Worm (Caenorhabditis elegans): ENCODE data around the gene Y53F4B.11.

The Y53F4B.11 gene

ce11 chrII:15025599-15026164, 15.1 kb downstream of the Y53F4B.11 start, which contains the start of gene cmtr-1 (continued):
- TF ChIP-seq die-1 (tag; optimal IDR thresholded peaks at IDR 0.05) (peak; percentile 68), fkh-3 (tag; optimal IDR thresholded peaks at IDR 0.05) (peak; percentile 84), sdz-38 (tag; optimal IDR thresholded peaks at IDR 0.05) (no peak), ztf-6 (GFP tag; IDR thresholded peaks at IDR 0.05) (no peak), egl-18 (GFP tag; IDR thresholded peaks at IDR 0.05) (no peak), nhr-179 (tag; optimal IDR thresholded peaks at IDR 0.05) (peak; percentile 28), T07F8.4 (tag; optimal IDR thresholded peaks at IDR 0.05) (peak; percentile 64), mel-28 (tag; optimal IDR thresholded peaks at IDR 0.05; ENCODE audit: borderline replicate concordance) (peak; percentile 85), Y53G8AR.9 (GFP tag; conservative IDR thresholded peaks at IDR 0.05) (peak; percentile 91), Y67H2A.10 (GFP tag; conservative IDR thresholded peaks at IDR 0.05) (no peak), B0035.1 (tag; optimal IDR thresholded peaks at IDR 0.05) (peak; percentile 62), hlh-26 (GFP tag; conservative IDR thresholded peaks at IDR 0.05) (no peak), snpc-3.4 (tag; optimal IDR thresholded peaks at IDR 0.05) (peak; percentile 99), madf-3 (GFP tag; IDR thresholded peaks at IDR 0.05) (0 out of 2 replicates have a peak, but pooled peaks have one; percentile 56), mxl-1 (tag; optimal IDR thresholded peaks at IDR 0.05) (no peak), pbrm-1 (GFP tag; IDR thresholded peaks at IDR 0.05) (peak; percentile 99), T26A5.8 (tag; optimal IDR thresholded peaks at IDR 0.05) (peak; percentile 44), Y95B8A.8 (GFP tag; IDR thresholded peaks at IDR 0.05) (peak; percentile 76), F23B12.7 (tag; optimal IDR thresholded peaks at IDR 0.05; ENCODE audit: insufficient read depth) (peak; percentile 69), ztf-3 (GFP tag; optimal IDR thresholded peaks at IDR 0.05) (no peak), C17E4.6 (GFP tag; IDR thresholded peaks at IDR 0.05) (peak; percentile 89), hmg-1.2 (GFP tag; IDR thresholded peaks at IDR 0.05) (peak; percentile 100), madf-8 (GFP tag; conservative IDR thresholded peaks at IDR 0.05) (peak; percentile 74), ztf-18 (tag; optimal IDR thresholded peaks at IDR 0.05) (peak; percentile 60), nfya-1 (tag; optimal IDR thresholded peaks at IDR 0.05; ENCODE audit: borderline replicate concordance, insufficient read depth) (no peak), lag-1 (GFP tag; IDR thresholded peaks at IDR 0.05) (0 out of 2 replicates have a peak, but pooled peaks have one; percentile 54), ekl-4 (GFP tag; IDR thresholded peaks at IDR 0.05) (peak; percentile 97), attf-5 (GFP tag; optimal IDR thresholded peaks at IDR 0.05) (peak; percentile 90), pha-4 (tag; optimal IDR thresholded peaks at IDR 0.05) (no peak), F37B4.10 (GFP tag; IDR thresholded peaks at IDR 0.05) (no peak), dox-1 (GFP tag; IDR thresholded peaks at IDR 0.05) (peak; percentile 98; the same call in 1 of the 2 replicates), lin-40 (tag; optimal IDR thresholded peaks at IDR 0.05) (peak; percentile 98), F49E8.2 (tag; optimal IDR thresholded peaks at IDR 0.05; ENCODE audit: insufficient read depth) (peak; percentile 95), F55B11.4 (tag; optimal IDR thresholded peaks at IDR 0.05; ENCODE audit: borderline replicate concordance, insufficient read depth) (no peak), ama-1 (optimal IDR thresholded peaks at IDR 0.05) (peak; percentile 77), ama-1 (GFP tag; optimal IDR thresholded peaks at IDR 0.05) (peak in 1 of 2 experiments; percentile 76), dpl-1 (GFP tag; optimal IDR thresholded peaks at IDR 0.05) (peak; percentile 78), snpc-4 (GFP tag; optimal IDR thresholded peaks at IDR 0.05) (peak; percentile 100), snpc-4 (tag; optimal IDR thresholded peaks at IDR 0.05) (peak; percentile 100), egrh-3 (GFP tag; IDR thresholded peaks at IDR 0.05) (peak; percentile 57), hsf-1 (GFP tag; IDR thresholded peaks at IDR 0.05) (peak; percentile 87), ZK185.1 (tag; optimal IDR thresholded peaks at IDR 0.05; ENCODE audit: poor library complexity, severe bottlenecking) (peak; percentile 97), tlf-1 (GFP tag; optimal IDR thresholded peaks at IDR 0.05) (peak; percentile 95), mes-4 (tag; optimal IDR thresholded peaks at IDR 0.05) (peak; percentile 72), cebp-1 (GFP tag; IDR thresholded peaks at IDR 0.05) (no peak), cebp-1 (tag; optimal IDR thresholded peaks at IDR 0.05) (peak; percentile 89), ceh-79 (tag; optimal IDR thresholded peaks at IDR 0.05) (no peak), dpff-1 (tag; optimal IDR thresholded peaks at IDR 0.05) (peak; percentile 83)

Measured in whole organism, young adult.